Fruit fly (Drosophila melanogaster) Kc167 (cell line): ENCODE measurements around the gene CG13131.

Experiments used
- Myc ChIP-seq: fragments of >200 bp; optimal IDR thresholded peaks from 2 replicates; lab custom pipeline; 2017; ENCODE audit warnings: missing external identifiers
- Sin3A ChIP-seq: fragments of >200 bp; optimal IDR thresholded peaks from 2 replicates; lab custom pipeline; 2018; ENCODE audit warnings: missing external identifiers
- h ChIP-seq: fragments of >200 bp; optimal IDR thresholded peaks from 3 replicates; lab custom pipeline; 2018; ENCODE audit warnings: missing external identifiers
- insv ChIP-seq: fragments of >200 bp; optimal IDR thresholded peaks from 3 replicates; lab custom pipeline; 2018; ENCODE audit warnings: missing external identifiers
- psq ChIP-seq: fragments of >200 bp; optimal IDR thresholded peaks from 2 replicates; lab custom pipeline; 2017; ENCODE audit warnings: missing external identifiers
- ttk ChIP-seq: sonication (Bioruptor generic); optimal IDR thresholded peaks from 2 replicates; lab custom pipeline; 2017; ENCODE audit warnings: missing external identifiers

CG13131 gene

dm6 chr2L:10026376-10026775 lies 9.1 kb upstream of the CG13131 start, which contains the start of gene CG13127:
Gene CG13127, plus strand, starts transcription at chr2L:10026676.
- no peak for TF ChIP-seq h (lab: Kevin White, UChicago)
- no peak for TF ChIP-seq psq (lab: Kevin White, UChicago)
- no peak for TF ChIP-seq ttk (lab: Kevin White, UChicago)
- TF ChIP-seq insv (lab: Kevin White, UChicago), result no peak
- no peak for TF ChIP-seq Myc
- TF ChIP-seq Sin3A (lab: Kevin White, UChicago), result no peak

dm6 chr2L:10009800-10010658 lies 7.2 kb downstream of the CG13131 start:
- no peak for TF ChIP-seq h (lab: Kevin White, UChicago)
- no peak for TF ChIP-seq psq (lab: Kevin White, UChicago)
- no peak for TF ChIP-seq ttk (lab: Kevin White, UChicago)
- TF ChIP-seq Myc, result no peak
- TF ChIP-seq Sin3A (lab: Kevin White, UChicago), result no peak
- no peak for TF ChIP-seq insv (lab: Kevin White, UChicago)

- TF ChIP-seq insv (lab: Kevin White, UChicago) (no peak), psq (lab: Kevin White, UChicago) (no peak), ttk (lab: Kevin White, UChicago) (no peak), Sin3A (lab: Kevin White, UChicago) (no peak), Myc (no peak), h (lab: Kevin White, UChicago) (no peak)
Observed at dm6 chr2L:10009293-10009695, 8.0 kb downstream of the CG13131 start, which contains the start of gene Trp1. Gene Trp1, plus strand, starts transcription at chr2L:10009381.

dm6 chr2L:10004574-10004973 lies 12.7 kb downstream of the CG13131 start:
- TF ChIP-seq Myc (no peak), psq (lab: Kevin White, UChicago) (no peak), Sin3A (lab: Kevin White, UChicago) (no peak), ttk (lab: Kevin White, UChicago) (no peak), insv (lab: Kevin White, UChicago) (no peak), h (lab: Kevin White, UChicago) (no peak)

dm6 chr2L:10003593-10003992 lies 13.7 kb downstream of the CG13131 start, which contains the start of gene Ndf:
Gene Ndf, plus strand, starts transcription at chr2L:10003832.
- TF ChIP-seq ttk (lab: Kevin White, UChicago) (no peak), psq (lab: Kevin White, UChicago) (no peak), h (lab: Kevin White, UChicago) (no peak), Sin3A (lab: Kevin White, UChicago) (no peak), Myc (no peak), insv (lab: Kevin White, UChicago) (no peak)

dm6 chr2L:10002408-10003358 lies 14.6 kb downstream of the CG13131 start, which contains the start of the genes CG31875 and SoYb:
Gene CG31875, minus strand, starts transcription at chr2L:10002736.
Gene SoYb, minus strand, starts transcription at chr2L:10002736.
- TF ChIP-seq Myc, result no peak
- TF ChIP-seq psq (lab: Kevin White, UChicago), result no peak
- TF ChIP-seq ttk (lab: Kevin White, UChicago), result no peak
- TF ChIP-seq h (lab: Kevin White, UChicago), result no peak
- TF ChIP-seq Sin3A (lab: Kevin White, UChicago), result no peak
- no peak for TF ChIP-seq insv (lab: Kevin White, UChicago)

dm6 chr2L:9996553-9996952 lies 20.7 kb downstream of the CG13131 start:
- TF ChIP-seq h (lab: Kevin White, UChicago) (no peak), psq (lab: Kevin White, UChicago) (no peak), ttk (lab: Kevin White, UChicago) (no peak), insv (lab: Kevin White, UChicago) (no peak), Myc (no peak), Sin3A (lab: Kevin White, UChicago) (no peak)

- TF ChIP-seq insv (lab: Kevin White, UChicago) (no peak), ttk (lab: Kevin White, UChicago) (no peak), h (lab: Kevin White, UChicago) (no peak), psq (lab: Kevin White, UChicago) (no peak), Sin3A (lab: Kevin White, UChicago) (no peak), Myc (no peak)
Observed at dm6 chr2L:9994382-9994781, 22.9 kb downstream of the CG13131 start.

dm6 chr2L:9989846-9990506 lies 27.3 kb downstream of the CG13131 start:
- TF ChIP-seq h (lab: Kevin White, UChicago) (no peak), Myc (no peak), Sin3A (lab: Kevin White, UChicago) (no peak), ttk (lab: Kevin White, UChicago) (no peak), psq (lab: Kevin White, UChicago) (no peak), insv (lab: Kevin White, UChicago) (no peak)

- no peak for TF ChIP-seq h (lab: Kevin White, UChicago)
- no peak for TF ChIP-seq Myc
- TF ChIP-seq ttk (lab: Kevin White, UChicago), result no peak
- TF ChIP-seq Sin3A (lab: Kevin White, UChicago), result no peak
- no peak for TF ChIP-seq insv (lab: Kevin White, UChicago)
- TF ChIP-seq psq (lab: Kevin White, UChicago), result no peak
Observed at dm6 chr2L:9989275-9989674, 28.0 kb downstream of the CG13131 start.
